Worm (Caenorhabditis elegans): ENCODE measurements around the gene T07A5.1.

ce11 chrIII:10332560-10332959 lies 26.6 kb upstream of the T07A5.1 start, which contains the start of gene T07C4.12:
- no peak for TF ChIP-seq elt-3 (tag; optimal IDR thresholded peaks at IDR 0.05)
- no peak for TF ChIP-seq nhr-28 (tag; optimal IDR thresholded peaks at IDR 0.05)
- TF ChIP-seq blmp-1 (tag; optimal IDR thresholded peaks at IDR 0.05), result no peak
- TF ChIP-seq flh-1 (GFP tag; optimal IDR thresholded peaks at IDR 0.05), result no peak
- no peak for TF ChIP-seq unc-62 (GFP tag; optimal IDR thresholded peaks at IDR 0.05)
- no peak for TF ChIP-seq snpc-4 (tag; optimal IDR thresholded peaks at IDR 0.05)
- TF ChIP-seq ztf-11 (tag; optimal IDR thresholded peaks at IDR 0.05), result no peak
- TF ChIP-seq unc-120 (tag; optimal IDR thresholded peaks at IDR 0.05; ENCODE audit: poor library complexity, severe bottlenecking), result no peak
- no peak for TF ChIP-seq ceh-83 (GFP tag; optimal IDR thresholded peaks at IDR 0.05)
- TF ChIP-seq M03D4.4 (tag; optimal IDR thresholded peaks at IDR 0.05), result no peak
- no peak for TF ChIP-seq pha-4 (tag; optimal IDR thresholded peaks at IDR 0.05)
- TF ChIP-seq nhr-2 (tag; optimal IDR thresholded peaks at IDR 0.05), result no peak
- TF ChIP-seq lin-13 (tag; optimal IDR thresholded peaks at IDR 0.05), result no peak
- no peak for TF ChIP-seq tbx-8 (GFP tag; optimal IDR thresholded peaks at IDR 0.05)
